Worm (Caenorhabditis elegans) whole organism, L4 larva: ENCODE results near the gene K10D2.5.

Source experiments
- ZK337.2 ChIP-seq: fragments of 200-800 bp; sonication (Bioruptor generic); IDR thresholded peaks from 2 replicates; pipeline ENCODE4 v1.3.6; 2022; ENCODE audit warnings: missing genetic modification reagents, missing genetic modification characterization, missing compliant biosample characterization
- hif-1 ChIP-seq, 2 experiments: sonication (generic microtip); optimal IDR thresholded peaks; 2 replicates each; lab custom pipeline; 2016 to 2017; ENCODE audit warnings: missing compliant biosample characterization in 2 of 2, missing genetic modification characterization in 2 of 2, missing genetic modification reagents in 2 of 2, missing genotype in 2 of 2, mild to moderate bottlenecking in 1 of 2
- mxl-3 ChIP-seq: fragments of 200-800 bp; sonication (Bioruptor generic); optimal IDR thresholded peaks from 2 replicates; lab custom pipeline; 2018; ENCODE audit warnings: mild to moderate bottlenecking, missing genetic modification characterization, missing compliant biosample characterization
- nhr-25 ChIP-seq: sonication (generic microtip); optimal IDR thresholded peaks from 2 replicates; lab custom pipeline; 2017; ENCODE audit warnings: missing genetic modification characterization, mild to moderate bottlenecking, missing compliant biosample characterization, antibody characterized with exemption, moderate library complexity, borderline replicate concordance; ENCODE audit not compliant: insufficient read depth
- nhr-6 ChIP-seq: fragments of 150-350 bp; optimal IDR thresholded peaks from 2 replicates; lab custom pipeline; 2014; ENCODE audit warnings: missing biosample characterization, missing genetic modification characterization
- snpc-4 ChIP-seq: fragments of 150-350 bp; optimal IDR thresholded peaks from 2 replicates; lab custom pipeline; 2014; ENCODE audit warnings: missing biosample characterization, missing genetic modification characterization
- unc-62 ChIP-seq, 3 experiments: fragments of 150-350 bp in 1 of 3; sonication (generic microtip); optimal IDR thresholded peaks in 2 of 3; peaks in 1 of 3; 1 replicate in 1 of 3; 2 replicates in 2 of 3; lab custom pipeline; 2014 to 2017; ENCODE audit warnings: missing biosample characterization in 3 of 3, missing genetic modification characterization in 3 of 3, missing genetic modification reagents in 3 of 3, missing genotype in 1 of 3

ce11 chrIII:5144169-5144568 lies 28.4 kb upstream of the K10D2.5 start:
- TF ChIP-seq mxl-3 (GFP tag; lab: Kevin White, UChicago) (no peak), nhr-6 (tag; lab: Kevin White, UChicago) (no peak), snpc-4 (no peak), ZK337.2 (GFP tag; lab: Robert Waterston, UW) (no peak), unc-62 (GFP tag; optimal IDR thresholded peaks at IDR 0.05 in 1 of 2; lab: Kevin White, UChicago) (no peak), unc-62 (tag; optimal IDR thresholded peaks at IDR 0.05; lab: Kevin White, UChicago) (no peak), nhr-25 (tag; lab: Kevin White, UChicago) (no peak), hif-1 (tag; optimal IDR thresholded peaks at IDR 0.05; lab: Kevin White, UChicago) (no peak)
